Fruit fly (Drosophila melanogaster): ENCODE results near the gene velo.
A peak's percentile ranks its signal among the peaks of the same experiment; 100 is the strongest.

The velo gene

DNA sequence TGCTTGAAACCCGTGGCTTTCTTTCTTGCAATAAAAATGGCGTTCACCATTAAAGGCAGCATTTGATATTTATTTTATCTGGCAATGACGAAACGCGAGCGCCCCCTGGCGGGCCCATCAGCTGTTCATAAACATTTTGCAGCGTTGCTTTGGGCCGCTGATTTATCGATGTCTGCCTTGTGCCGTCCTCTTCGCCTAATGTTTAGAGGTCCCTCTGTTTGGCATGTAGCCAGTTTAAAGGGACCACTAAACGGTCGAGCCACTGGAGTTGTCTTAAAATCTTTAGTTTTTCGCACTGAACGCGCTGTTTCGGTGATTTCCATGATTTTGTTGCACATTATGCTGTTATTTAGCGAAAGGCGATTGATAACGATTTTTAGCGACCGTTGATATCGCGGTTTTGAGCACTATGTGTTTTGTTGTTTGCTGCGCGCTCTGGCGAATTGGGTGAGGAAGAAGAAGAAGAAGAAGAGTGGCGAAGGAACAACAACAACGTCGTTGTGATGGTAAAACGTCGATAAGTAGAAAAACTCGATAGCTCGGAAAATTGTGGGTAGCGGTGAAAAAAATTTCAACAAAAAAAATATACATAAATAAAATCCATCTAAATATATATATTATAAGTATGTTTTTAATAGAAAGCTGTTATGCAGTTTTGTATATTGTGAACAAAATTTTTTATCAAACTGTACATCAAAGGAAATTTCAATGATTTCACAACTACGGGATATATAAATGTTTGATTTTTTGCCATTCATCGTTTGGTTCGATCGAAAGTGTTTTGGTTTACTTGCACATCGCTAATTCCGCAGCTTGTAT, at the start of gene velo, which contains the start of gene Sbds:
Gene velo, minus strand, starts transcription at position 475 of the 819 bp plus-strand sequence.
Gene Sbds, plus strand, starts transcription at position 636 of the 819 bp plus-strand sequence.
- TF ChIP-seq sv (GFP tag; optimal IDR thresholded peaks at IDR 0.05) (peak; percentile 15), pan (optimal IDR thresholded peaks at IDR 0.05) (no peak), Abd-B (GFP tag; optimal IDR thresholded peaks at IDR 0.05) (no peak), HLH106 (tag; optimal IDR thresholded peaks at IDR 0.05) (peak; percentile 67), Hnf4 (GFP tag; optimal IDR thresholded peaks at IDR 0.05) (no peak), CG9705 (GFP tag; optimal IDR thresholded peaks at IDR 0.05) (peak; percentile 41), jim (GFP tag; optimal IDR thresholded peaks at IDR 0.05) (no peak), N (GFP tag; optimal IDR thresholded peaks at IDR 0.05) (no peak), Dif (GFP tag; optimal IDR thresholded peaks at IDR 0.05; ENCODE audit: partially characterized antibody) (no peak), brk (GFP tag; optimal IDR thresholded peaks at IDR 0.05) (no peak), Sp1 (GFP tag; optimal IDR thresholded peaks at IDR 0.05) (peak; percentile 54), ey (GFP tag; optimal IDR thresholded peaks at IDR 0.05) (no peak), br (GFP tag; optimal IDR thresholded peaks at IDR 0.05) (peak; percentile 3), CG32264 (GFP tag; optimal IDR thresholded peaks at IDR 0.05) (no peak), Hr78 (GFP tag; optimal IDR thresholded peaks at IDR 0.05) (no peak), sage (GFP tag; optimal IDR thresholded peaks at IDR 0.05) (peak; percentile 30), Mio (GFP tag; optimal IDR thresholded peaks at IDR 0.05) (no peak), lola (GFP tag; optimal IDR thresholded peaks at IDR 0.05) (no peak), Rel (GFP tag; optimal IDR thresholded peaks at IDR 0.05) (peak; percentile 22), Rel (tag; optimal IDR thresholded peaks at IDR 0.05) (peak; percentile 88), foxo (GFP tag; optimal IDR thresholded peaks at IDR 0.05) (peak in 1 of 2 experiments; percentile 67), fru (GFP tag; optimal IDR thresholded peaks at IDR 0.05) (no peak), OdsH (GFP tag; optimal IDR thresholded peaks at IDR 0.05) (peak; percentile 32), Dfd (GFP tag; optimal IDR thresholded peaks at IDR 0.05) (no peak), Jra (GFP tag; optimal IDR thresholded peaks at IDR 0.05) (peak; percentile 47), GATAd (GFP tag; optimal IDR thresholded peaks at IDR 0.05) (no peak), woc (GFP tag; optimal IDR thresholded peaks at IDR 0.05) (peak; percentile 5), dmrt93B (GFP tag; optimal IDR thresholded peaks at IDR 0.05) (peak; percentile 31), tai (GFP tag; optimal IDR thresholded peaks at IDR 0.05) (no peak), dsf (GFP tag; optimal IDR thresholded peaks at IDR 0.05; ENCODE audit: borderline replicate concordance) (no peak), dl (GFP tag; optimal IDR thresholded peaks at IDR 0.05; ENCODE audit: insufficient read depth in 1 of 2, partially characterized antibody in 2 of 2) (no peak), Myc (optimal IDR thresholded peaks at IDR 0.05) (peak; percentile 45), rgr (GFP tag; optimal IDR thresholded peaks at IDR 0.05) (peak; percentile 64), h (GFP tag; optimal IDR thresholded peaks at IDR 0.05) (peak; percentile 25), Vsx2 (GFP tag; optimal IDR thresholded peaks at IDR 0.05; ENCODE audit: partially characterized antibody) (no peak), usp (GFP tag; optimal IDR thresholded peaks at IDR 0.05) (no peak), Hr83 (GFP tag; optimal IDR thresholded peaks at IDR 0.05; ENCODE audit: poor library complexity, severe bottlenecking) (peak; percentile 77), psq (GFP tag; optimal IDR thresholded peaks at IDR 0.05) (peak; percentile 97), CrebA (GFP tag; optimal IDR thresholded peaks at IDR 0.05; ENCODE audit: borderline replicate concordance) (no peak)

DNA sequence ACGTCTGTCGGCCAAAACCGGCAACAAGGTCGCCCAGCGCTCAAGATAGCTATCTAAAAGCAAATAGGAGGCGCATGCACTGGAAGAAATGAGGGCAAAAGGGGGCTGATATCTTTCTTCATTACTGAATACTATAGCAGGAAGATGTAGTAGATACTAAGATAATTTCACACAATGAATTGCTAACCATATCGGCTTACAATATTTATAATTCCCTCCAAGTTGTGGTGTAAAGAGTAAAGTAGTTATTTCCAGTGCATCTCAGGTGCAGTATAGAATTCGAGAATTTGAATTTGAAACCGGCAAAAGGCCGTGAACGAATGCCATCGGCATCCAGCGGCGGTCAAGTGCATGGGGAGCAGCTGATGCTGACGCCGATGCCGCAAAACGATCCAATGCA, 47.0 kb upstream of the velo start:
- TF ChIP-seq CrebA (GFP tag; optimal IDR thresholded peaks at IDR 0.05; ENCODE audit: borderline replicate concordance) (no peak), fru (GFP tag; optimal IDR thresholded peaks at IDR 0.05) (peak; percentile 23), Sp1 (GFP tag; optimal IDR thresholded peaks at IDR 0.05) (no peak), sage (GFP tag; optimal IDR thresholded peaks at IDR 0.05) (no peak), HLH106 (tag; optimal IDR thresholded peaks at IDR 0.05) (peak; percentile 16), pan (optimal IDR thresholded peaks at IDR 0.05) (no peak), Dif (GFP tag; optimal IDR thresholded peaks at IDR 0.05; ENCODE audit: partially characterized antibody) (no peak), h (GFP tag; optimal IDR thresholded peaks at IDR 0.05) (peak; percentile 30), lola (GFP tag; optimal IDR thresholded peaks at IDR 0.05) (no peak), Hr83 (GFP tag; optimal IDR thresholded peaks at IDR 0.05; ENCODE audit: poor library complexity, severe bottlenecking) (no peak), Mio (GFP tag; optimal IDR thresholded peaks at IDR 0.05) (no peak), foxo (GFP tag; optimal IDR thresholded peaks at IDR 0.05) (peak in 1 of 2 experiments; percentile 27), ey (GFP tag; optimal IDR thresholded peaks at IDR 0.05) (no peak)

Measured in whole organism, wandering third instar larva.